Fruit fly (Drosophila melanogaster) whole organism, embryonic: ENCODE measurements around the gene sgll.
A peak's percentile ranks its signal among the peaks of the same experiment; 100 is the strongest.

ENCODE experiments used
- Ada2b ChIP-seq: fragments of 200-800 bp; sonication (Bioruptor generic); IDR thresholded peaks from 2 replicates; pipeline ENCODE4 v1.3.6; 2022; ENCODE audit warnings: missing biosample characterization, missing genetic modification characterization
- CG10959 ChIP-seq: fragments of 200-800 bp; sonication (Bioruptor generic); IDR thresholded peaks from 2 replicates; pipeline ENCODE4 v1.3.6; 2022; ENCODE audit warnings: missing biosample characterization, missing genetic modification characterization
- CG11093 ChIP-seq: fragments of 200-800 bp; sonication (Bioruptor generic); IDR thresholded peaks from 3 replicates; pipeline ENCODE4 v1.3.6; 2022; ENCODE audit warnings: missing biosample characterization, missing genetic modification characterization
- CG12391 ChIP-seq: fragments of 200-800 bp; sonication (Bioruptor generic); optimal IDR thresholded peaks from 3 replicates; lab custom pipeline; 2018; ENCODE audit warnings: missing biosample characterization, mild to moderate bottlenecking, missing genetic modification characterization, moderate library complexity
- CG12744 ChIP-seq: fragments of 200-800 bp; sonication (Bioruptor generic); optimal IDR thresholded peaks from 2 replicates; lab custom pipeline; 2016; ENCODE audit warnings: missing biosample characterization, missing genetic modification characterization
- CG14710 ChIP-seq: fragments of 200-800 bp; sonication (Bioruptor generic); optimal IDR thresholded peaks from 3 replicates; lab custom pipeline; 2019; ENCODE audit warnings: missing biosample characterization, mild to moderate bottlenecking, missing genetic modification characterization, moderate library complexity
- CG15269 ChIP-seq: fragments of 200-800 bp; sonication (Bioruptor generic); optimal IDR thresholded peaks from 2 replicates; lab custom pipeline; 2018; ENCODE audit warnings: missing biosample characterization, mild to moderate bottlenecking, missing genetic modification characterization, moderate library complexity
- CG15514 ChIP-seq: fragments of 200-800 bp; sonication (Bioruptor generic); optimal IDR thresholded peaks from 3 replicates; lab custom pipeline; 2017; ENCODE audit warnings: missing biosample characterization, missing genetic modification characterization, mild to moderate bottlenecking, moderate library complexity, missing genetic modification reagents
- CG17568 ChIP-seq: fragments of 200-800 bp; sonication (Bioruptor generic); optimal IDR thresholded peaks from 2 replicates; lab custom pipeline; 2018; ENCODE audit warnings: missing biosample characterization, mild to moderate bottlenecking, missing genetic modification characterization, moderate library complexity
- CG17829 ChIP-seq: fragments of 200-800 bp; optimal IDR thresholded peaks from 2 replicates; lab custom pipeline; 2019; ENCODE audit warnings: missing biosample characterization, mild to moderate bottlenecking, missing genetic modification characterization, moderate library complexity
- CG31224 ChIP-seq: fragments of 200-800 bp; sonication (Bioruptor generic); IDR thresholded peaks from 2 replicates; pipeline ENCODE4 v1.3.6; 2022; ENCODE audit warnings: missing biosample characterization, missing genetic modification characterization
- CG31441 ChIP-seq: fragments of 200-800 bp; sonication (Bioruptor generic); IDR thresholded peaks from 2 replicates; pipeline ENCODE4 v1.3.6; 2022; ENCODE audit warnings: missing biosample characterization, missing genetic modification characterization
- CG34376 ChIP-seq: fragments of 200-800 bp; sonication (Bioruptor generic); optimal IDR thresholded peaks from 2 replicates; lab custom pipeline; 2018; ENCODE audit warnings: missing biosample characterization, mild to moderate bottlenecking, missing genetic modification characterization
- CG4617 ChIP-seq: fragments of 200-800 bp; sonication (Bioruptor generic); optimal IDR thresholded peaks from 3 replicates; lab custom pipeline; 2016; ENCODE audit warnings: missing biosample characterization, missing genetic modification characterization, borderline replicate concordance
- CG4820 ChIP-seq: fragments of 200-800 bp; sonication (Bioruptor generic); optimal IDR thresholded peaks from 3 replicates; lab custom pipeline; 2016; ENCODE audit warnings: missing biosample characterization, missing genetic modification characterization
- CG6813 ChIP-seq: fragments of 200-800 bp; sonication (Bioruptor generic); optimal IDR thresholded peaks from 2 replicates; lab custom pipeline; 2017; ENCODE audit warnings: missing biosample characterization, missing genetic modification characterization, mild to moderate bottlenecking, moderate library complexity, missing genetic modification reagents
- CG7372 ChIP-seq: fragments of 200-800 bp; sonication (Bioruptor generic); IDR thresholded peaks from 2 replicates; pipeline ENCODE4 v1.3.6; 2022; ENCODE audit warnings: missing biosample characterization, missing genetic modification characterization
- CG8359 ChIP-seq: fragments of 200-800 bp; sonication (Bioruptor generic); optimal IDR thresholded peaks from 2 replicates; lab custom pipeline; 2017; ENCODE audit warnings: missing biosample characterization, mild to moderate bottlenecking, missing genetic modification characterization, borderline replicate concordance
- CG9727 ChIP-seq: fragments of 200-800 bp; sonication (Bioruptor generic); optimal IDR thresholded peaks from 3 replicates; lab custom pipeline; 2017; ENCODE audit warnings: missing biosample characterization, mild to moderate bottlenecking, missing genetic modification characterization
- E2f2 ChIP-seq: fragments of 200-800 bp; sonication (Bioruptor generic); IDR thresholded peaks from 2 replicates; pipeline ENCODE4 v1.3.6; 2022; ENCODE audit warnings: missing biosample characterization, missing genetic modification characterization
- Hr51 ChIP-seq, 2 experiments: fragments of 200-800 bp; sonication (Bioruptor generic); optimal IDR thresholded peaks; 2 replicates in 1 of 2; 3 replicates in 1 of 2; lab custom pipeline; 2016 to 2018; ENCODE audit warnings: missing biosample characterization in 2 of 2, missing genetic modification characterization in 2 of 2, mild to moderate bottlenecking in 1 of 2, moderate library complexity in 1 of 2
- Hr78 ChIP-seq, 2 experiments: fragments of 200-800 bp in 1 of 2; fragments of >200 bp in 1 of 2; sonication (Bioruptor generic) in 1 of 2; optimal IDR thresholded peaks; 2 replicates each; lab custom pipeline; 2017 to 2019; ENCODE audit warnings: missing biosample characterization in 2 of 2, missing genetic modification characterization in 2 of 2, mild to moderate bottlenecking in 1 of 2, moderate library complexity in 1 of 2
- Lim3 ChIP-seq: fragments of 200-800 bp; sonication (Bioruptor generic); IDR thresholded peaks from 2 replicates; pipeline ENCODE4 v1.3.6; 2022; ENCODE audit warnings: missing biosample characterization, missing genetic modification characterization
- Meics ChIP-seq: fragments of 200-800 bp; sonication (Bioruptor generic); optimal IDR thresholded peaks from 2 replicates; lab custom pipeline; 2017; ENCODE audit warnings: missing biosample characterization, mild to moderate bottlenecking, missing genetic modification characterization
- NFAT ChIP-seq: fragments of 200-800 bp; sonication (Bioruptor generic); IDR thresholded peaks from 2 replicates; pipeline ENCODE4 v1.3.6; 2022; ENCODE audit warnings: missing biosample characterization, missing genetic modification characterization
- NK7.1 ChIP-seq: fragments of 200-800 bp; sonication (Bioruptor generic); optimal IDR thresholded peaks from 3 replicates; lab custom pipeline; 2016; ENCODE audit warnings: missing biosample characterization, missing genetic modification characterization
- Oli ChIP-seq: fragments of 200-800 bp; sonication (Bioruptor generic); optimal IDR thresholded peaks from 2 replicates; lab custom pipeline; 2018; ENCODE audit warnings: missing biosample characterization, mild to moderate bottlenecking, missing genetic modification characterization, moderate library complexity
- Side ChIP-seq: fragments of 200-800 bp; sonication (Bioruptor generic); optimal IDR thresholded peaks from 2 replicates; lab custom pipeline; 2016; ENCODE audit warnings: missing biosample characterization, missing genetic modification characterization
- amos ChIP-seq: fragments of 200-800 bp; sonication (Bioruptor generic); IDR thresholded peaks from 2 replicates; pipeline ENCODE4 v1.3.6; 2022; ENCODE audit warnings: missing biosample characterization, missing genetic modification characterization; ENCODE audit not compliant: partially characterized antibody
- aop ChIP-seq: fragments of 200-800 bp; sonication (Bioruptor generic); IDR thresholded peaks from 2 replicates; pipeline ENCODE4 v1.3.6; 2022; ENCODE audit warnings: missing biosample characterization, missing genetic modification characterization
- btn ChIP-seq: fragments of 200-800 bp; sonication (Bioruptor generic); optimal IDR thresholded peaks from 2 replicates; lab custom pipeline; 2016; ENCODE audit warnings: missing biosample characterization, missing genetic modification characterization
- croc ChIP-seq: fragments of 200-800 bp; sonication (Bioruptor generic); conservative IDR thresholded peaks from 3 replicates; pipeline ENCODE4 v1.3.6; 2022; ENCODE audit warnings: missing biosample characterization, missing genetic modification characterization
- crp ChIP-seq, 2 experiments: fragments of 200-800 bp; sonication (Bioruptor generic); optimal IDR thresholded peaks; 2 replicates in 1 of 2; 3 replicates in 1 of 2; lab custom pipeline; 2017; ENCODE audit warnings: missing biosample characterization in 2 of 2, missing genetic modification characterization in 2 of 2, mild to moderate bottlenecking in 1 of 2, moderate library complexity in 1 of 2
- en ChIP-seq: fragments of 200-800 bp; sonication (Bioruptor generic); optimal IDR thresholded peaks from 2 replicates; lab custom pipeline; 2016; ENCODE audit warnings: missing biosample characterization, missing genetic modification characterization
- fd102C ChIP-seq: fragments of 200-800 bp; sonication (Bioruptor generic); optimal IDR thresholded peaks from 2 replicates; lab custom pipeline; 2018; ENCODE audit warnings: missing biosample characterization, mild to moderate bottlenecking, missing genetic modification characterization, moderate library complexity
- hb ChIP-seq: fragments of 200-800 bp; sonication (Bioruptor generic); IDR thresholded peaks from 3 replicates; pipeline ENCODE4 v1.3.6; 2022; ENCODE audit warnings: missing biosample characterization, missing genetic modification characterization; ENCODE audit not compliant: partially characterized antibody
- jumu ChIP-seq: fragments of 200-800 bp; sonication (Bioruptor generic); optimal IDR thresholded peaks from 3 replicates; lab custom pipeline; 2016; ENCODE audit warnings: missing biosample characterization, missing genetic modification characterization
- lab ChIP-seq: fragments of 200-800 bp; sonication (Bioruptor generic); optimal IDR thresholded peaks from 3 replicates; lab custom pipeline; 2017; ENCODE audit warnings: missing biosample characterization, missing genetic modification characterization, mild to moderate bottlenecking, moderate library complexity, missing genetic modification reagents
- lola ChIP-seq, 3 experiments: fragments of >200 bp in 2 of 3; fragments of 200-800 bp in 1 of 3; sonication (Bioruptor generic) in 1 of 3; optimal IDR thresholded peaks; 2 replicates each; lab custom pipeline; 2017 to 2019; ENCODE audit warnings: missing biosample characterization in 3 of 3, missing genetic modification characterization in 3 of 3, mild to moderate bottlenecking in 1 of 3, moderate library complexity in 1 of 3
- pfk ChIP-seq: fragments of 200-800 bp; sonication (Bioruptor generic); optimal IDR thresholded peaks from 2 replicates; lab custom pipeline; 2018; ENCODE audit warnings: missing biosample characterization, mild to moderate bottlenecking, missing genetic modification characterization, moderate library complexity
- pita ChIP-seq: fragments of 200-800 bp; sonication (Bioruptor generic); optimal IDR thresholded peaks from 2 replicates; lab custom pipeline; 2017; ENCODE audit warnings: missing biosample characterization, mild to moderate bottlenecking, missing genetic modification characterization
- pzg ChIP-seq: fragments of 200-800 bp; sonication (Bioruptor generic); optimal IDR thresholded peaks from 3 replicates; lab custom pipeline; 2018; ENCODE audit warnings: missing biosample characterization, mild to moderate bottlenecking, missing genetic modification characterization, moderate library complexity
- seq ChIP-seq: fragments of 200-800 bp; sonication (Bioruptor generic); IDR thresholded peaks from 2 replicates; pipeline ENCODE4 v1.3.6; 2022; ENCODE audit warnings: missing biosample characterization, missing genetic modification characterization
- vfl ChIP-seq: fragments of 200-800 bp; sonication (Bioruptor generic); optimal IDR thresholded peaks from 2 replicates; lab custom pipeline; 2016; ENCODE audit warnings: missing biosample characterization, missing genetic modification characterization
- vnd ChIP-seq: fragments of 200-800 bp; sonication (Bioruptor generic); IDR thresholded peaks from 3 replicates; pipeline ENCODE4 v1.3.6; 2022; ENCODE audit warnings: missing biosample characterization, missing genetic modification characterization; ENCODE audit not compliant: partially characterized antibody
- wek ChIP-seq: fragments of 200-800 bp; sonication (Bioruptor generic); optimal IDR thresholded peaks from 3 replicates; lab custom pipeline; 2018; ENCODE audit warnings: missing biosample characterization, mild to moderate bottlenecking, missing genetic modification characterization, moderate library complexity

The sgll gene

DNA sequence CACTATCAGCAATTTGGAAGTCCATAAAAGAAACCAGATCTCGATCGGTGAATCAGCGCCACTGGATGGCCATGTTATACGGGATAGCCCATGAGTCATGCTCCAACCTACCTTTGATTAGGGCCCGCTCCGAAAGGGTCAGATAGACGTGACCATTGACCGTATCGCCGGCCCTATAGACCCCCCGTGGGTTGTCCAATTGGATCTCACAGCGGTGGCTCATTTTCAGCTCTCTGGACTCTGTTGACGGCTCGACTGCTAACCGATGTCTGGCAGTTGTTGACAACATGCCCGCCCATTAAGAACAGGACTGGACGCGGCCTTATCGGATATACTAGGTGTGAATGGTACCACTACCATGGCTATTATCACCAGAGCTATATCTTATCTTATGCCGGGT is 11.8 kb upstream of the sgll start, which contains the start of gene CG18744 (continued):
- no peak for TF ChIP-seq CG12391 (tag; lab: Kevin White, UChicago)
- no peak for TF ChIP-seq CG12744
- no peak for TF ChIP-seq jumu (GFP tag; lab: Kevin White, UChicago)
- no peak for TF ChIP-seq CG14710 (tag; lab: Kevin White, UChicago)
- no peak for TF ChIP-seq fd102C (GFP tag; lab: Kevin White, UChicago)
- 0 out of 2 replicates have a peak, but pooled peaks have one; percentile 26 for TF ChIP-seq Lim3 (GFP tag; lab: Robert Waterston, UW)
- TF ChIP-seq crp (GFP tag; optimal IDR thresholded peaks at IDR 0.05; lab: Kevin White, UChicago) = no peak
- no peak for TF ChIP-seq CG17568 (GFP tag; lab: Kevin White, UChicago)
- TF ChIP-seq NFAT (GFP tag; lab: Robert Waterston, UW) = 0 out of 2 replicates have a peak, but pooled peaks have one; percentile 25
- TF ChIP-seq CG17829 (tag; lab: Kevin White, UChicago) = no peak
- no peak for TF ChIP-seq Ada2b (GFP tag; lab: Robert Waterston, UW)
- TF ChIP-seq vnd = no peak
- TF ChIP-seq lola (GFP tag; optimal IDR thresholded peaks at IDR 0.05; lab: Kevin White, UChicago) = no peak
- peak; percentile 14; the same call in 1 of the 2 replicates for TF ChIP-seq amos (GFP tag; lab: Robert Waterston, UW)
- no peak for TF ChIP-seq Oli (tag; lab: Kevin White, UChicago)
- TF ChIP-seq CG10959 (GFP tag; lab: Robert Waterston, UW) = no peak
- no peak for TF ChIP-seq hb (GFP tag; lab: Robert Waterston, UW)
- TF ChIP-seq CG31224 (GFP tag; lab: Robert Waterston, UW) = no peak
- TF ChIP-seq en (GFP tag; lab: Kevin White, UChicago) = no peak
- no peak for TF ChIP-seq aop (GFP tag; lab: Robert Waterston, UW)
- TF ChIP-seq btn (GFP tag; lab: Kevin White, UChicago) = no peak
- TF ChIP-seq CG4820 = no peak
- no peak for TF ChIP-seq CG6813
- no peak for TF ChIP-seq CG8359 (GFP tag; lab: Kevin White, UChicago)
- TF ChIP-seq croc (GFP tag; lab: Robert Waterston, UW) = no peak
- TF ChIP-seq pfk (GFP tag; lab: Kevin White, UChicago) = no peak
- no peak for TF ChIP-seq CG9727
- no peak for TF ChIP-seq Meics (GFP tag; lab: Kevin White, UChicago)
- no peak for TF ChIP-seq CG15269 (tag; lab: Kevin White, UChicago)
- TF ChIP-seq Side (GFP tag; lab: Kevin White, UChicago) = no peak
- TF ChIP-seq E2f2 (GFP tag; lab: Robert Waterston, UW) = no peak
- no peak for TF ChIP-seq pzg (GFP tag; lab: Kevin White, UChicago)
- TF ChIP-seq CG11093 (GFP tag; lab: Robert Waterston, UW) = no peak
- no peak for TF ChIP-seq Hr51 (GFP tag; optimal IDR thresholded peaks at IDR 0.05; lab: Kevin White, UChicago)
- TF ChIP-seq CG31441 (GFP tag; lab: Robert Waterston, UW) = no peak
- no peak for TF ChIP-seq wek (GFP tag; lab: Kevin White, UChicago)
- TF ChIP-seq pita = no peak
- TF ChIP-seq lab = peak; percentile 23
- TF ChIP-seq vfl (GFP tag; lab: Kevin White, UChicago) = no peak
- TF ChIP-seq CG7372 (GFP tag; lab: Robert Waterston, UW) = no peak
- TF ChIP-seq seq (GFP tag; lab: Robert Waterston, UW) = no peak
- TF ChIP-seq CG4617 (GFP tag; lab: Kevin White, UChicago) = no peak
- no peak for TF ChIP-seq NK7.1 (GFP tag; lab: Kevin White, UChicago)
- no peak for TF ChIP-seq CG15514
- TF ChIP-seq Hr78 (GFP tag; optimal IDR thresholded peaks at IDR 0.05; lab: Kevin White, UChicago) = no peak
- TF ChIP-seq CG34376 = peak; percentile 57
- TF ChIP-seq, all 482 proteins: peak for 14
